Worm (Caenorhabditis elegans) whole organism, L3 larva: ENCODE measurements around the gene erh-2.

Source experiments
- ZK546.5 ChIP-seq: sonication (generic microtip); optimal IDR thresholded peaks from 2 replicates; lab custom pipeline; 2017; ENCODE audit warnings: missing biosample characterization, missing genetic modification characterization
- aly-2 ChIP-seq: fragments of 150-350 bp; optimal IDR thresholded peaks from 2 replicates; lab custom pipeline; 2014; ENCODE audit warnings: missing biosample characterization, missing genetic modification characterization
- egl-27 ChIP-seq: sonication (generic microtip); optimal IDR thresholded peaks from 4 replicates; lab custom pipeline; 2017; ENCODE audit warnings: missing biosample characterization, missing genetic modification reagents, missing genetic modification characterization
- fkh-10 ChIP-seq: sonication (generic microtip); optimal IDR thresholded peaks from 2 replicates; lab custom pipeline; 2017; ENCODE audit warnings: missing biosample characterization, missing genetic modification reagents, missing genetic modification characterization
- fos-1 ChIP-seq: fragments of 150-350 bp; optimal IDR thresholded peaks from 2 replicates; lab custom pipeline; 2014; ENCODE audit warnings: missing biosample characterization, missing genetic modification characterization
- nhr-11 ChIP-seq: fragments of 150-350 bp; optimal IDR thresholded peaks from 2 replicates; lab custom pipeline; 2014; ENCODE audit warnings: missing biosample characterization, missing genetic modification characterization
- nhr-43 ChIP-seq: sonication (generic microtip); optimal IDR thresholded peaks from 2 replicates; lab custom pipeline; 2016; ENCODE audit warnings: mild to moderate bottlenecking, missing genetic modification characterization, missing compliant biosample characterization; ENCODE audit not compliant: poor library complexity, severe bottlenecking
- snpc-4 ChIP-seq: fragments of 150-350 bp; optimal IDR thresholded peaks from 2 replicates; lab custom pipeline; 2014; ENCODE audit warnings: missing biosample characterization, missing genetic modification characterization
- unc-39 ChIP-seq: sonication (generic microtip); optimal IDR thresholded peaks from 4 replicates; lab custom pipeline; 2017; ENCODE audit warnings: missing biosample characterization, missing genetic modification characterization
- unc-62 ChIP-seq: fragments of 150-350 bp; sonication (generic microtip); optimal IDR thresholded peaks from 4 replicates; lab custom pipeline; 2014; ENCODE audit warnings: missing biosample characterization, missing genetic modification reagents, missing genetic modification characterization
- ztf-11 ChIP-seq: fragments of 150-350 bp; optimal IDR thresholded peaks from 2 replicates; lab custom pipeline; 2014; ENCODE audit warnings: missing biosample characterization, missing genetic modification characterization

- TF ChIP-seq unc-62 (GFP tag; lab: Kevin White, UChicago), result no peak
- TF ChIP-seq ztf-11, result no peak
- TF ChIP-seq aly-2 (tag; lab: Kevin White, UChicago), result no peak
- no peak for TF ChIP-seq ZK546.5 (tag; lab: Kevin White, UChicago)
- TF ChIP-seq snpc-4 (tag; lab: Kevin White, UChicago), result no peak
- TF ChIP-seq egl-27 (tag; lab: Kevin White, UChicago), result no peak
- no peak for TF ChIP-seq fos-1 (tag; lab: Kevin White, UChicago)
- no peak for TF ChIP-seq nhr-43 (tag; lab: Kevin White, UChicago)
- no peak for TF ChIP-seq unc-39 (tag; lab: Kevin White, UChicago)
- TF ChIP-seq fkh-10, result peak; percentile 93
- no peak for TF ChIP-seq nhr-11 (tag; lab: Kevin White, UChicago)
Observed at ce11 chrIII:4626148-4626922, 33.3 kb downstream of the erh-2 start.
